Worm (Caenorhabditis elegans) whole organism, mixed stage, embryonic: ENCODE data around the gene srw-19.
"Not testable (repeated sequence)": the region's sequence is repeated elsewhere in the genome, so short reads cannot be mapped to it uniquely, and the experiment has no call there.

ENCODE experiments used
- lsy-2 ChIP-seq: fragments of 150-350 bp; optimal IDR thresholded peaks from 2 replicates; lab custom pipeline; 2014; ENCODE audit warnings: missing biosample characterization, missing genetic modification characterization
- nhr-2 ChIP-seq: fragments of 150-350 bp; optimal IDR thresholded peaks from 2 replicates; lab custom pipeline; 2014; ENCODE audit warnings: missing biosample characterization, missing genetic modification characterization
- sptf-1 ChIP-seq: sonication (generic microtip); optimal IDR thresholded peaks from 2 replicates; lab custom pipeline; 2017; ENCODE audit warnings: mild to moderate bottlenecking, missing genetic modification characterization, moderate library complexity, missing compliant biosample characterization
- unc-62 ChIP-seq: fragments of 150-350 bp; optimal IDR thresholded peaks from 2 replicates; lab custom pipeline; 2014; ENCODE audit warnings: missing biosample characterization, missing genetic modification reagents, missing genetic modification characterization

- not testable (repeated sequence) for TF ChIP-seq nhr-2 (tag; lab: Kevin White, UChicago); sptf-1 (tag; lab: Kevin White, UChicago); unc-62 (GFP tag; lab: Kevin White, UChicago); lsy-2 (tag; lab: Kevin White, UChicago)
These were observed 18.8 kb downstream of the srw-19 start, which contains the start of gene M01B2.10 for ce11 chrV:15262336-15262735.
